Fruit fly (Drosophila melanogaster) Kc167 (cell line): Measurements from ENCODE around the gene Nelf-A.

Source experiments
- Myc ChIP-seq: fragments of >200 bp; optimal IDR thresholded peaks from 2 replicates; lab custom pipeline; 2017; ENCODE audit warnings: missing external identifiers
- Sin3A ChIP-seq: fragments of >200 bp; optimal IDR thresholded peaks from 2 replicates; lab custom pipeline; 2018; ENCODE audit warnings: missing external identifiers
- insv ChIP-seq: fragments of >200 bp; optimal IDR thresholded peaks from 3 replicates; lab custom pipeline; 2018; ENCODE audit warnings: missing external identifiers
- psq ChIP-seq: fragments of >200 bp; optimal IDR thresholded peaks from 2 replicates; lab custom pipeline; 2017; ENCODE audit warnings: missing external identifiers

- TF ChIP-seq Sin3A (no peak), insv (no peak), Myc (no peak), psq (lab: Kevin White, UChicago) (no peak)
Observed at dm6 chr3R:21271208-21271607, 47.7 kb downstream of the Nelf-A start.
